Fruit fly (Drosophila melanogaster) Kc167 (cell line): ENCODE results near the gene Hexim.

Source experiments
- Myc ChIP-seq: fragments of >200 bp; optimal IDR thresholded peaks from 2 replicates; lab custom pipeline; 2017; ENCODE audit warnings: missing external identifiers
- Sin3A ChIP-seq: fragments of >200 bp; optimal IDR thresholded peaks from 2 replicates; lab custom pipeline; 2018; ENCODE audit warnings: missing external identifiers
- h ChIP-seq: fragments of >200 bp; optimal IDR thresholded peaks from 3 replicates; lab custom pipeline; 2018; ENCODE audit warnings: missing external identifiers
- insv ChIP-seq: fragments of >200 bp; optimal IDR thresholded peaks from 3 replicates; lab custom pipeline; 2018; ENCODE audit warnings: missing external identifiers
- psq ChIP-seq: fragments of >200 bp; optimal IDR thresholded peaks from 2 replicates; lab custom pipeline; 2017; ENCODE audit warnings: missing external identifiers
- ttk ChIP-seq: sonication (Bioruptor generic); optimal IDR thresholded peaks from 2 replicates; lab custom pipeline; 2017; ENCODE audit warnings: missing external identifiers

Hexim gene

dm6 chr3R:14659354-14659804, at the start of gene Hexim:
TSS of gene Hexim (plus strand) at chr3R:14659438.
- TF ChIP-seq psq (no peak), h (lab: Kevin White, UChicago) (no peak), Myc (lab: Kevin White, UChicago) (no peak), insv (lab: Kevin White, UChicago) (no peak)

dm6 chr3R:14622571-14622970, 36.7 kb upstream of the Hexim start:
- TF ChIP-seq insv (lab: Kevin White, UChicago) (no peak), ttk (lab: Kevin White, UChicago) (no peak), Myc (lab: Kevin White, UChicago) (no peak), h (lab: Kevin White, UChicago) (no peak)

dm6 chr3R:14624088-14624619, 35.1 kb upstream of the Hexim start:
- TF ChIP-seq Myc (lab: Kevin White, UChicago) (no peak), Sin3A (no peak), insv (lab: Kevin White, UChicago) (no peak), psq (no peak), ttk (lab: Kevin White, UChicago) (no peak), h (lab: Kevin White, UChicago) (no peak)

dm6 chr3R:14624671-14625070, 34.6 kb upstream of the Hexim start:
- TF ChIP-seq h (lab: Kevin White, UChicago) = no peak
- no peak for TF ChIP-seq psq
- no peak for TF ChIP-seq Sin3A
- no peak for TF ChIP-seq insv (lab: Kevin White, UChicago)
- TF ChIP-seq Myc (lab: Kevin White, UChicago) = no peak
- TF ChIP-seq ttk (lab: Kevin White, UChicago) = no peak

- TF ChIP-seq ttk (lab: Kevin White, UChicago) (no peak), psq (no peak), h (lab: Kevin White, UChicago) (no peak), insv (lab: Kevin White, UChicago) (no peak), Sin3A (no peak), Myc (lab: Kevin White, UChicago) (no peak)
These were observed 33.8 kb upstream of the Hexim start, which contains the start of the genes put and His4r for dm6 chr3R:14625215-14626156. TSS of gene put (minus strand) at chr3R:14625703. TSS of gene His4r (plus strand) at chr3R:14625755.

dm6 chr3R:14626781-14627180, 32.5 kb upstream of the Hexim start:
- no peak for TF ChIP-seq insv (lab: Kevin White, UChicago)
- no peak for TF ChIP-seq Sin3A
- TF ChIP-seq h (lab: Kevin White, UChicago) = no peak
- no peak for TF ChIP-seq Myc (lab: Kevin White, UChicago)
- no peak for TF ChIP-seq psq
- TF ChIP-seq ttk (lab: Kevin White, UChicago) = no peak

- TF ChIP-seq psq = no peak
- TF ChIP-seq ttk (lab: Kevin White, UChicago) = no peak
- no peak for TF ChIP-seq Sin3A
- no peak for TF ChIP-seq insv (lab: Kevin White, UChicago)
- no peak for TF ChIP-seq h (lab: Kevin White, UChicago)
- no peak for TF ChIP-seq Myc (lab: Kevin White, UChicago)
These were observed 29.1 kb upstream of the Hexim start, which contains the start of gene Cad88C for dm6 chr3R:14630119-14630623. TSS of gene Cad88C (plus strand) at chr3R:14630478.

dm6 chr3R:14631911-14632310, 27.3 kb upstream of the Hexim start:
- TF ChIP-seq Sin3A = no peak
- TF ChIP-seq ttk (lab: Kevin White, UChicago) = no peak
- TF ChIP-seq psq = no peak
- TF ChIP-seq insv (lab: Kevin White, UChicago) = no peak
- TF ChIP-seq Myc (lab: Kevin White, UChicago) = no peak
- TF ChIP-seq h (lab: Kevin White, UChicago) = no peak

- TF ChIP-seq psq (no peak), h (lab: Kevin White, UChicago) (no peak), Sin3A (no peak), Myc (lab: Kevin White, UChicago) (no peak), insv (lab: Kevin White, UChicago) (no peak), ttk (lab: Kevin White, UChicago) (no peak)
These were observed 16.8 kb upstream of the Hexim start, which contains the start of gene CG7886 for dm6 chr3R:14642463-14642862. TSS of gene CG7886 (minus strand) at chr3R:14642563.

dm6 chr3R:14649307-14650239, 9.7 kb upstream of the Hexim start:
- TF ChIP-seq ttk (lab: Kevin White, UChicago) (no peak), insv (lab: Kevin White, UChicago) (no peak), Myc (lab: Kevin White, UChicago) (no peak), psq (no peak), Sin3A (no peak), h (lab: Kevin White, UChicago) (no peak)

- no peak for TF ChIP-seq Myc (lab: Kevin White, UChicago)
- TF ChIP-seq Sin3A = no peak
- no peak for TF ChIP-seq h (lab: Kevin White, UChicago)
- TF ChIP-seq insv (lab: Kevin White, UChicago) = no peak
- no peak for TF ChIP-seq ttk (lab: Kevin White, UChicago)
- TF ChIP-seq psq = no peak
These were observed 8.9 kb upstream of the Hexim start for dm6 chr3R:14650367-14650766.
